Fruit fly (Drosophila melanogaster): ENCODE data around the gene CG13385.

DNA sequence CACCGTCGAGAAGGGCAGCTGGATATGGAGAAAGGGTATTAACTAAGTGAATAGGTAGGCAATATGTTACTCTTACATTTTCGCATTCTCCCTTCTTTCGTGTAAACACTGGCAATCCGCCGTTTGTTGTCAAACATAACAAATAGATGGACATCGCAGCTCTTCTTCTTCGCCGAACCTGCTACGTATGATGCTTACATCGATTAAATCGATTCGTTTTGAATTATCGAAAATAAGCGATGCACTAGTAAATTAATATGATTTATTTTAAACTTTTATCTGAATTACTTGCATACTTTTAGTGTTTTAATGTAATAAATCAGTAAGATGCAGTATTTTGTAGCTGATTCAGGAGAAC lies 6.5 kb downstream of the CG13385 start, which contains the start of gene fy:
- no peak for TF ChIP-seq CTCF (optimal IDR thresholded peaks at IDR 0.05)
- TF ChIP-seq CG8478 (optimal IDR thresholded peaks at IDR 0.05), result no peak
